Fruit fly (Drosophila melanogaster): ENCODE measurements around the gene CG9588.

DNA sequence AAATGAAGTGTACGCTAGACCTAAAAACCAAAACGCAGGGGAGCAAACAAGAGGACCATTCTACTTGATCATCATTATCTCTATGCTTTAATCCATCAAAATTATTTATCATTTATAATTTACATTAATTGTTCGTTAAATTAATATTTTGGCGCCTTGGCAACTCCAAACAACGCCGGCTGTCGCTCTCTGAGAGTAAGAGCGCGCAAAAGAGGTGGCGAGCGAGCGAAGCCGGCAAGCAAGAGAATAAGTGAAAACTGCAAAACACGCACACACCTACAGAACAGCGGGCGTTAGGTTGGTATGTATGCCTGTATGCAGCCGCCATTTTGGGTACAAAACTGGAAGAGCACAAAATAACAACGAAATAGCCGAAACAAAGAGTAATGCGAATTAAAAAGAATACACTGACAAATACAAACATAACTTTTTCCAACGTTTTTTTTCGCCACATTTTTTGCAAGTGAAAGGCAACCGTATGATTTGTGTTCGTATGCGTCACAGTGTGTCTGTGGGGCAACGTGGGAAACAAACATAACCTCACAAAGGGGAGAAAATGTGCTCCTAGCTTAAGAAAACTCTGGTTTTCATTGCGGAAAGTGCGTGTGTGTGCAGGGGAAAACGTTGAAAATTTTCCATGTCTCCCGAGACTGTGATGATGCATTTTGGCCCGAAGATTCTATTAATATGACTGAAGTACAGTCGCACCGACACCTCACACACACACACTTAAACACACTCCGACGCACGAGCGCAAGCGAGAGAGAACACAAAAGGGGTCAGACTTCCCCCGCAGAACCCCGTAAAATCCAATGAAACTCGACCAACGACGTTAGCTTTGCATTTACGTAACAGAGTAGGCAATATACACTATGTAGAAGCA lies 31.5 kb downstream of the CG9588 start:
- TF ChIP-seq Abd-B (GFP tag; optimal IDR thresholded peaks at IDR 0.05) (no peak), Sp1 (GFP tag; optimal IDR thresholded peaks at IDR 0.05) (peak; percentile 48), Dfd (GFP tag; optimal IDR thresholded peaks at IDR 0.05) (no peak), jim (GFP tag; optimal IDR thresholded peaks at IDR 0.05) (no peak), CG9705 (GFP tag; optimal IDR thresholded peaks at IDR 0.05) (no peak), lola (GFP tag; optimal IDR thresholded peaks at IDR 0.05) (no peak)
